Worm (Caenorhabditis elegans): ENCODE data around the gene K06H6.5.

The K06H6.5 gene

DNA sequence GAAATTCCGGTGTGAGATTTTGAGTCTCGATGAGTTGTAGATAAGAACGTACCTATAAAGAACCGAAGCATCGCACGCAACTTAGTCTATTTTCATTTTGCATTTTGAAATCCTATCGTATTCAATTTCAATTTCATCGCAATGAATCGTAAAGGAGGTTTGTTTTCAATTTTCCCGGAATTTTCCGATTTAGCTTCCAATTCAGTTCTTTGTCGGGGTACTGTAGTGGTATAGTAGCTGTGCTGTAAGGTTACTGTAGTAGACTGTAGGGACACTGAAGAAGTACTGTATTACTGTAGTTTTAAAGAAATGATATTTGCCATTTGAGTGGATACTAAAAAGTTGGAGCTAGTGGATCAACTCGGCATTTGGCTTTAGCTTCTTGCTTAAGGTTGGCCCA, 23.6 kb downstream of the K06H6.5 start:
- TF ChIP-seq elt-3 (tag; optimal IDR thresholded peaks at IDR 0.05), result no peak
- TF ChIP-seq nhr-76 (tag; optimal IDR thresholded peaks at IDR 0.05), result no peak
- TF ChIP-seq ces-1 (GFP tag; optimal IDR thresholded peaks at IDR 0.05), result no peak
- TF ChIP-seq nhr-2 (tag; optimal IDR thresholded peaks at IDR 0.05), result no peak
- TF ChIP-seq sem-2 (GFP tag; optimal IDR thresholded peaks at IDR 0.05), result no peak
- TF ChIP-seq cnd-1 (tag; optimal IDR thresholded peaks at IDR 0.05), result no peak
- no peak for TF ChIP-seq unc-39 (tag; optimal IDR thresholded peaks at IDR 0.05)
- no peak for TF ChIP-seq nhr-12 (tag; optimal IDR thresholded peaks at IDR 0.05)
- no peak for TF ChIP-seq lsy-2 (tag; optimal IDR thresholded peaks at IDR 0.05)
- no peak for TF ChIP-seq ztf-11 (tag; optimal IDR thresholded peaks at IDR 0.05)
- TF ChIP-seq hlh-1 (tag; optimal IDR thresholded peaks at IDR 0.05), result no peak
- TF ChIP-seq drap-1 (GFP tag; optimal IDR thresholded peaks at IDR 0.05), result no peak

DNA sequence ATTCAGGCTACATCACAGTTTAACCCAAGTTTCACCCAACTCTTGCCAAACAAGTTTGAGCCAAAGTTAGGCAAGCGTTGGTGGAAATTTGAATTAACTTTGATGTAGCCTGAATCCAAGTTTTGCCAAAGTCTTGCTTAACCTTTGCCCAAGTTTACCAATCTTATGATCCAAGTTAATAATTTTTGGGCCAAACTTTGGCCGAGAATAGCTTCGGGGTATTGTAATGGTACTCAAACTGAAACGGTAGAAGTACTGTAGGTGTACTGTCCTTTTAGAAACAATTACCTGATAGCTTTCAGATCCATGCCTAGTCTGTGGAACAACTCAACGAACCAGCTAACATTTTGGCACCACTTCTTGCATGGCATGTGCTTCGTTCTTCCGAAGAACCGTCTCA, 24.1 kb downstream of the K06H6.5 start, which contains the start of gene nhr-251:
Gene nhr-251 (plus strand): TSS at position 301 of the 400 bp plus-strand sequence.
- no peak for TF ChIP-seq unc-39 (tag; optimal IDR thresholded peaks at IDR 0.05)
- TF ChIP-seq sem-2 (GFP tag; optimal IDR thresholded peaks at IDR 0.05), result no peak

DNA sequence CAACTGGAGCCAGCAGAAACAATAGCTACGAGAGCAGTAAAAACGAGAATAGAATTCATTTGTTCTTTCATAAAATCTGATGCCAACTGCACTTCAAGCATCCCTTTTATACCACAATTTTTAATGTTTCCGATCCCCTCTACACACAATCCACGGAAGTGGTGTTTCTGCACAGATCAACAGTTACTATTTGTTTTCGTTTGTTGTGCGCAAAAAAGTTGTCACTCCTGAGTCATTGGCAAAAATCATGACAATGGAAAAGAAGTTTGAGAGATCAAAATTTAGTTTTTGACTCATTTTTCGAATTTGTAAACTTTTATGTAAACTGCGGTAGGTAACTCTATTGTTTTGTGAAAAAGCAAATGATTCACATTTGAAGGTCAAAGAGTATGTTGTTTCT, 27.9 kb downstream of the K06H6.5 start, which contains the start of gene srlf-37:
Gene srlf-37 (minus strand): TSS at position 101 of the 400 bp plus-strand sequence.
- TF ChIP-seq unc-39 (tag; optimal IDR thresholded peaks at IDR 0.05) (no peak), ces-1 (GFP tag; optimal IDR thresholded peaks at IDR 0.05) (no peak), nhr-12 (tag; optimal IDR thresholded peaks at IDR 0.05) (no peak), unc-62 (GFP tag; optimal IDR thresholded peaks at IDR 0.05) (no peak), lsy-2 (tag; optimal IDR thresholded peaks at IDR 0.05) (no peak), nhr-2 (tag; optimal IDR thresholded peaks at IDR 0.05) (no peak), lin-32 (GFP tag; optimal IDR thresholded peaks at IDR 0.05) (no peak), elt-3 (tag; optimal IDR thresholded peaks at IDR 0.05) (no peak), drap-1 (GFP tag; optimal IDR thresholded peaks at IDR 0.05) (no peak), nhr-28 (tag; optimal IDR thresholded peaks at IDR 0.05) (no peak), nhr-237 (tag; optimal IDR thresholded peaks at IDR 0.05) (no peak), nhr-76 (tag; optimal IDR thresholded peaks at IDR 0.05) (no peak), snpc-4 (tag; optimal IDR thresholded peaks at IDR 0.05) (no peak), cnd-1 (tag; optimal IDR thresholded peaks at IDR 0.05) (no peak), sptf-1 (tag; optimal IDR thresholded peaks at IDR 0.05) (no peak)

DNA sequence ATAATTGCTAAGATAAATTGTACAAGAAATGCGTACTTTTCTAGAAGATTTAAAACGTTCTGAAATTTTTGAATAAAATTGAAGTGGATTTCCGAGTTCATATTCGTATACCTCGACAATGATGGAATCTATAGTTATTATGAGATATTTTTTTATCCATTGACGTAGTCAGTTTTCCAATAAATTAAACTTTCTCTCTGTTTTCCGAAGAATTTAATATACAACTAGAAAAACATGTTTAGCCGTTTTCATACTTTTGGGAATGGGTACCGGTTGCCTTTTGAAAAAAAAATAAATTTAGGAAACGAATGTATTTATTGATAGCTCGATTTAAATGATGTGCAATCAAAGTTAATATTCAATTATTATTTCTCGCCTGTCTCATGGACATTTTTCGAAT, 32.7 kb downstream of the K06H6.5 start, which contains the start of gene srw-109:
Gene srw-109 (minus strand): TSS at position 101 of the 400 bp plus-strand sequence.
- TF ChIP-seq nhr-12 (tag; optimal IDR thresholded peaks at IDR 0.05) (no peak), flh-1 (GFP tag; optimal IDR thresholded peaks at IDR 0.05) (no peak), mls-2 (tag; optimal IDR thresholded peaks at IDR 0.05) (no peak), sptf-1 (tag; optimal IDR thresholded peaks at IDR 0.05) (no peak), nhr-28 (tag; optimal IDR thresholded peaks at IDR 0.05) (no peak), elt-1 (tag; optimal IDR thresholded peaks at IDR 0.05; ENCODE audit: borderline replicate concordance, insufficient read depth) (no peak), unc-120 (tag; optimal IDR thresholded peaks at IDR 0.05; ENCODE audit: poor library complexity, severe bottlenecking) (no peak), mep-1 (tag; optimal IDR thresholded peaks at IDR 0.05) (no peak)

DNA sequence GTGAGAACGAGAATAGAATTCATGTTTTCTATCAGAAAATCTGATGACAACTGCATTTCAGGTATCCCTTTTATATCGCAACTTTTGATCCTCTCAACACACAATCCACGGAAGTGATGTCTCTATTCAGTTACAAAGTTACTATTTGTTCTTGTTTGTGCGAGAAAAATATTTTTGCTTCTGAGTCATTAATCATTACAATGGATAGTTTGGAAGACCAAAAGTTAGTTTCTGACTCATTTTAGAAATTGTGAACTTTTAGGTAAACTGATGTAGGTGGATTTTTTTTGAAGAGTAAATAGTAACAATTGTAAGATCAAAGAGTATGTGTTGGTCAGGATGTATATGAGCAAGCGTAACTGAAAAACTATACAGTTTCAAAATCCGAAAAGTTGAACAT, 33.5 kb downstream of the K06H6.5 start, which contains the start of gene srlf-36:
Gene srlf-36 (minus strand): TSS at position 101 of the 400 bp plus-strand sequence.
- TF ChIP-seq hlh-1 (tag; optimal IDR thresholded peaks at IDR 0.05) (no peak), lsy-2 (tag; optimal IDR thresholded peaks at IDR 0.05) (no peak), elt-1 (tag; optimal IDR thresholded peaks at IDR 0.05; ENCODE audit: borderline replicate concordance, insufficient read depth) (no peak), snpc-4 (tag; optimal IDR thresholded peaks at IDR 0.05) (no peak), zip-8 (tag; optimal IDR thresholded peaks at IDR 0.05) (no peak), ztf-11 (tag; optimal IDR thresholded peaks at IDR 0.05) (no peak), drap-1 (GFP tag; optimal IDR thresholded peaks at IDR 0.05) (no peak), nhr-237 (tag; optimal IDR thresholded peaks at IDR 0.05) (no peak), lin-32 (GFP tag; optimal IDR thresholded peaks at IDR 0.05) (no peak), lin-13 (tag; optimal IDR thresholded peaks at IDR 0.05) (no peak), ham-2 (GFP tag; optimal IDR thresholded peaks at IDR 0.05) (no peak)

DNA sequence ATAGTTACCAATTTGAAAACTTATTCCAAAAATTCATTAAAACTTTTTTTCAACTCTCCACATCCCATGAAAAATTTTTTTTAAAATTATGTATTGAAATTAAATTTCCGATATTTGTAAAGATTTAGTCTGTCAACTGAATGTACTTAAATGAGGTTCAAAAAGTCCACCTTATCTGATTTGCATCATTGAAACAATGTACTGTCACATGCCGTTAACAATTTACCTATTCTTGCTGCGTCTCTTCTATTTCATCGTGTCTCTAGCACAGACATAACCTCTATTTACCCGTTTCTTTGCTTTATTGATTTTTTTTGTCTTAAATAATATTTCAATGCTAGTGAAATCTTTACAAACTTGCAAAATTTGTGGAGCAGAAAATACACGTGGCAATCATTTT, 34.0 kb downstream of the K06H6.5 start, which contains the start of gene nhr-90:
Gene nhr-90 (plus strand): TSS at position 296 of the 400 bp plus-strand sequence.
- TF ChIP-seq lin-13 (tag; optimal IDR thresholded peaks at IDR 0.05) (no peak), ztf-11 (tag; optimal IDR thresholded peaks at IDR 0.05) (no peak), pha-4 (tag; optimal IDR thresholded peaks at IDR 0.05) (no peak), M03D4.4 (tag; optimal IDR thresholded peaks at IDR 0.05) (no peak), bed-3 (GFP tag; optimal IDR thresholded peaks at IDR 0.05) (no peak), nhr-28 (tag; optimal IDR thresholded peaks at IDR 0.05) (no peak), nhr-76 (tag; optimal IDR thresholded peaks at IDR 0.05) (no peak), sem-2 (GFP tag; optimal IDR thresholded peaks at IDR 0.05) (no peak), unc-39 (tag; optimal IDR thresholded peaks at IDR 0.05) (no peak), elt-3 (tag; optimal IDR thresholded peaks at IDR 0.05) (no peak), snpc-4 (tag; optimal IDR thresholded peaks at IDR 0.05) (no peak), nhr-12 (tag; optimal IDR thresholded peaks at IDR 0.05) (no peak), ces-1 (GFP tag; optimal IDR thresholded peaks at IDR 0.05) (no peak), ham-2 (GFP tag; optimal IDR thresholded peaks at IDR 0.05) (no peak)
